Worm (Caenorhabditis elegans): ENCODE data around the gene fbxa-31.

- TF ChIP-seq fkh-10 (GFP tag; optimal IDR thresholded peaks at IDR 0.05) (no peak), nfya-1 (tag; optimal IDR thresholded peaks at IDR 0.05; ENCODE audit: insufficient read depth) (no peak), pha-4 (tag; optimal IDR thresholded peaks at IDR 0.05) (no peak)
Measured at ce11 chrIII:1229510-1229909, 41.7 kb downstream of the fbxa-31 start.

Measured in whole organism, L3 larva.